Fruit fly (Drosophila melanogaster) whole organism, prepupa: ENCODE data around the gene CG46311.

Experiments used
- Blimp-1 ChIP-seq: fragments of 200-800 bp; sonication (Bioruptor generic); optimal IDR thresholded peaks from 3 replicates; lab custom pipeline; 2017; ENCODE audit warnings: missing biosample characterization, missing genetic modification characterization, mild to moderate bottlenecking, moderate library complexity, missing genetic modification reagents
- CG10669 ChIP-seq: fragments of 200-800 bp; sonication (Bioruptor generic); optimal IDR thresholded peaks from 3 replicates; lab custom pipeline; 2018; ENCODE audit warnings: missing biosample characterization, mild to moderate bottlenecking, missing genetic modification characterization, moderate library complexity
- CG11294 ChIP-seq: fragments of 200-800 bp; sonication (Bioruptor generic); IDR thresholded peaks from 2 replicates; pipeline ENCODE4 v1.3.6; 2022; ENCODE audit warnings: missing biosample characterization, missing genetic modification characterization
- CG11762 ChIP-seq: fragments of 200-800 bp; sonication (Bioruptor generic); optimal IDR thresholded peaks from 3 replicates; lab custom pipeline; 2016; ENCODE audit warnings: missing biosample characterization, missing genetic modification characterization; ENCODE audit not compliant: insufficient read depth
- CG11902 ChIP-seq: fragments of 200-800 bp; sonication (Bioruptor generic); optimal IDR thresholded peaks from 3 replicates; lab custom pipeline; 2016; ENCODE audit warnings: missing biosample characterization, missing genetic modification characterization
- CG15336 ChIP-seq: fragments of 200-800 bp; sonication (Bioruptor generic); IDR thresholded peaks from 2 replicates; pipeline ENCODE4 v1.3.6; 2022; ENCODE audit warnings: missing biosample characterization, missing genetic modification characterization
- CG1621 ChIP-seq: fragments of 200-800 bp; sonication (Bioruptor generic); optimal IDR thresholded peaks from 3 replicates; lab custom pipeline; 2018; ENCODE audit warnings: missing biosample characterization, mild to moderate bottlenecking, missing genetic modification characterization
- CG16779 ChIP-seq: fragments of 200-800 bp; sonication (Bioruptor generic); optimal IDR thresholded peaks from 3 replicates; lab custom pipeline; 2017; ENCODE audit warnings: missing biosample characterization, mild to moderate bottlenecking, missing genetic modification characterization
- CG3032 ChIP-seq: fragments of 200-800 bp; optimal IDR thresholded peaks from 2 replicates; lab custom pipeline; 2019; ENCODE audit warnings: missing biosample characterization, mild to moderate bottlenecking, missing genetic modification characterization, moderate library complexity
- CG31627 ChIP-seq: fragments of 200-800 bp; sonication (Bioruptor generic); optimal IDR thresholded peaks from 3 replicates; lab custom pipeline; 2016; ENCODE audit warnings: missing biosample characterization, missing genetic modification characterization
- CG32006 ChIP-seq: fragments of 200-800 bp; sonication (Bioruptor generic); optimal IDR thresholded peaks from 3 replicates; lab custom pipeline; 2017; ENCODE audit warnings: missing biosample characterization, mild to moderate bottlenecking, missing genetic modification characterization
- CG3919 ChIP-seq: fragments of 200-800 bp; sonication (Bioruptor generic); optimal IDR thresholded peaks from 3 replicates; lab custom pipeline; 2016; ENCODE audit warnings: missing biosample characterization, missing genetic modification characterization
- CG4318 ChIP-seq: fragments of 200-800 bp; sonication (Bioruptor generic); optimal IDR thresholded peaks from 3 replicates; lab custom pipeline; 2017; ENCODE audit warnings: missing biosample characterization, mild to moderate bottlenecking, missing genetic modification characterization
- CG6163 ChIP-seq: fragments of 200-800 bp; sonication (Bioruptor generic); IDR thresholded peaks from 3 replicates; pipeline ENCODE4 v1.3.6; 2022; ENCODE audit warnings: missing biosample characterization, missing genetic modification characterization
- CG6276 ChIP-seq: fragments of 200-800 bp; sonication (Bioruptor generic); optimal IDR thresholded peaks from 2 replicates; lab custom pipeline; 2017; ENCODE audit warnings: missing biosample characterization, mild to moderate bottlenecking, missing genetic modification characterization
- CG6792 ChIP-seq: fragments of 200-800 bp; sonication (Bioruptor generic); optimal IDR thresholded peaks from 3 replicates; lab custom pipeline; 2016; ENCODE audit warnings: missing biosample characterization, missing genetic modification characterization
- CG6808 ChIP-seq: fragments of 200-800 bp; sonication (Bioruptor generic); optimal IDR thresholded peaks from 3 replicates; lab custom pipeline; 2017; ENCODE audit warnings: missing biosample characterization, missing genetic modification characterization, mild to moderate bottlenecking, moderate library complexity, missing genetic modification reagents
- CG6854 ChIP-seq: fragments of 200-800 bp; sonication (Bioruptor generic); optimal IDR thresholded peaks from 2 replicates; lab custom pipeline; 2017; ENCODE audit warnings: missing biosample characterization, mild to moderate bottlenecking, missing genetic modification characterization
- CG7368 ChIP-seq: fragments of 200-800 bp; sonication (Bioruptor generic); optimal IDR thresholded peaks from 3 replicates; lab custom pipeline; 2016; ENCODE audit warnings: missing biosample characterization, missing genetic modification characterization
- CG8119 ChIP-seq: fragments of 200-800 bp; sonication (Bioruptor generic); IDR thresholded peaks from 3 replicates; pipeline ENCODE4 v1.3.6; 2022; ENCODE audit warnings: missing biosample characterization, missing genetic modification characterization
- CG8319 ChIP-seq: fragments of 200-800 bp; sonication (Bioruptor generic); optimal IDR thresholded peaks from 3 replicates; lab custom pipeline; 2016; ENCODE audit warnings: missing biosample characterization, missing genetic modification characterization
- CG8632 ChIP-seq: fragments of 200-800 bp; sonication (Bioruptor generic); optimal IDR thresholded peaks from 3 replicates; lab custom pipeline; 2016; ENCODE audit warnings: missing biosample characterization, missing genetic modification characterization
- CG9139 ChIP-seq: fragments of 200-800 bp; sonication (Bioruptor generic); optimal IDR thresholded peaks from 3 replicates; lab custom pipeline; 2017; ENCODE audit warnings: missing biosample characterization, mild to moderate bottlenecking, missing genetic modification characterization
- Eip75B ChIP-seq: fragments of 200-800 bp; sonication (Bioruptor generic); optimal IDR thresholded peaks from 3 replicates; lab custom pipeline; 2016; ENCODE audit warnings: missing biosample characterization, missing genetic modification characterization
- Eip78C ChIP-seq: fragments of 200-800 bp; sonication (Bioruptor generic); peaks from one replicate; lab custom pipeline; 2016; ENCODE audit warnings: missing biosample characterization, missing genetic modification characterization
- Eip93F ChIP-seq: fragments of 200-800 bp; sonication (Bioruptor generic); optimal IDR thresholded peaks from 2 replicates; lab custom pipeline; 2016; ENCODE audit warnings: missing biosample characterization, mild to moderate bottlenecking, missing genetic modification characterization
- Ets96B ChIP-seq: fragments of 200-800 bp; optimal IDR thresholded peaks from 2 replicates; lab custom pipeline; 2019; ENCODE audit warnings: missing biosample characterization, mild to moderate bottlenecking, missing genetic modification characterization, moderate library complexity
- Gug ChIP-seq: fragments of 200-800 bp; sonication (Bioruptor generic); IDR thresholded peaks from 2 replicates; pipeline ENCODE4 v1.3.6; 2022; ENCODE audit warnings: missing biosample characterization, missing genetic modification characterization
- Hr38 ChIP-seq: sonication (Bioruptor generic); optimal IDR thresholded peaks from 2 replicates; lab custom pipeline; 2016; ENCODE audit warnings: missing biosample characterization, missing genetic modification characterization
- Hr4 ChIP-seq: fragments of 200-800 bp; sonication (Bioruptor generic); optimal IDR thresholded peaks from 3 replicates; lab custom pipeline; 2016; ENCODE audit warnings: missing biosample characterization, missing genetic modification characterization
- Lpt ChIP-seq: fragments of 200-800 bp; sonication (Bioruptor generic); optimal IDR thresholded peaks from 3 replicates; lab custom pipeline; 2016; ENCODE audit warnings: missing biosample characterization, missing genetic modification characterization
- Met ChIP-seq: fragments of 200-800 bp; sonication (Bioruptor generic); optimal IDR thresholded peaks from 3 replicates; lab custom pipeline; 2016; ENCODE audit warnings: missing biosample characterization, missing genetic modification characterization
- Smox ChIP-seq: fragments of 200-800 bp; sonication (Bioruptor generic); optimal IDR thresholded peaks from 3 replicates; lab custom pipeline; 2016; ENCODE audit warnings: missing biosample characterization, missing genetic modification characterization
- Sox14 ChIP-seq: fragments of 200-800 bp; sonication (Bioruptor generic); optimal IDR thresholded peaks from 3 replicates; lab custom pipeline; 2016; ENCODE audit warnings: missing biosample characterization, missing genetic modification characterization
- Sox15 ChIP-seq: fragments of 200-800 bp; sonication (Bioruptor generic); optimal IDR thresholded peaks from 3 replicates; lab custom pipeline; 2016; ENCODE audit warnings: missing biosample characterization, missing genetic modification characterization
- achi ChIP-seq: fragments of 200-800 bp; sonication (Bioruptor generic); optimal IDR thresholded peaks from 3 replicates; lab custom pipeline; 2016; ENCODE audit warnings: missing biosample characterization, missing genetic modification characterization
- acj6 ChIP-seq: fragments of 200-800 bp; sonication (Bioruptor generic); optimal IDR thresholded peaks from 3 replicates; lab custom pipeline; 2016; ENCODE audit warnings: missing biosample characterization, missing genetic modification characterization
- cyc ChIP-seq: fragments of 200-800 bp; sonication (Bioruptor generic); optimal IDR thresholded peaks from 3 replicates; lab custom pipeline; 2016; ENCODE audit warnings: missing biosample characterization, missing genetic modification characterization
- dac ChIP-seq: fragments of 200-800 bp; sonication (Bioruptor generic); optimal IDR thresholded peaks from 2 replicates; lab custom pipeline; 2017; ENCODE audit warnings: missing biosample characterization, mild to moderate bottlenecking, missing genetic modification characterization
- dsx ChIP-seq: fragments of 200-800 bp; optimal IDR thresholded peaks from 3 replicates; lab custom pipeline; 2019; ENCODE audit warnings: missing biosample characterization, mild to moderate bottlenecking, missing genetic modification characterization, moderate library complexity; ENCODE audit not compliant: poor library complexity, severe bottlenecking
- eg ChIP-seq: fragments of 200-800 bp; sonication (Bioruptor generic); IDR thresholded peaks from 3 replicates; pipeline ENCODE4 v1.3.6; 2022; ENCODE audit warnings: missing biosample characterization, missing genetic modification characterization
- esn ChIP-seq: fragments of 200-800 bp; sonication (Bioruptor generic); optimal IDR thresholded peaks from 2 replicates; lab custom pipeline; 2016; ENCODE audit warnings: missing biosample characterization, mild to moderate bottlenecking, missing genetic modification characterization, moderate library complexity
- fd59A ChIP-seq: fragments of 200-800 bp; sonication (Bioruptor generic); optimal IDR thresholded peaks from 2 replicates; lab custom pipeline; 2017; ENCODE audit warnings: missing biosample characterization, mild to moderate bottlenecking, missing genetic modification characterization, missing genetic modification reagents
- fd85E ChIP-seq: fragments of 200-800 bp; sonication (Bioruptor generic); optimal IDR thresholded peaks from 3 replicates; lab custom pipeline; 2016; ENCODE audit warnings: missing biosample characterization, missing genetic modification characterization
- fkh ChIP-seq: fragments of 200-800 bp; sonication (Bioruptor generic); optimal IDR thresholded peaks from 3 replicates; lab custom pipeline; 2017; ENCODE audit warnings: missing biosample characterization, mild to moderate bottlenecking, missing genetic modification characterization, moderate library complexity
- lz ChIP-seq: fragments of 200-800 bp; sonication (Bioruptor generic); optimal IDR thresholded peaks from 3 replicates; lab custom pipeline; 2016; ENCODE audit warnings: missing biosample characterization, missing genetic modification characterization
- net ChIP-seq: fragments of 200-800 bp; sonication (Bioruptor generic); optimal IDR thresholded peaks from 3 replicates; lab custom pipeline; 2016; ENCODE audit warnings: missing biosample characterization, missing genetic modification characterization
- salr ChIP-seq, 2 experiments: fragments of 200-800 bp; sonication (Bioruptor generic); optimal IDR thresholded peaks; 3 replicates each; lab custom pipeline; 2016 to 2018; ENCODE audit warnings: missing biosample characterization in 2 of 2, missing genetic modification characterization in 2 of 2, mild to moderate bottlenecking in 1 of 2
- ss ChIP-seq, 2 experiments: fragments of 200-800 bp; sonication (Bioruptor generic); optimal IDR thresholded peaks; 2 replicates in 1 of 2; 3 replicates in 1 of 2; lab custom pipeline; 2017 to 2018; ENCODE audit warnings: mild to moderate bottlenecking in 2 of 2, missing biosample characterization in 2 of 2, missing genetic modification characterization in 2 of 2, moderate library complexity in 1 of 2
- svp ChIP-seq: fragments of 200-800 bp; sonication (Bioruptor generic); peaks from one replicate; lab custom pipeline; 2016; ENCODE audit warnings: missing biosample characterization, missing genetic modification characterization
- topi ChIP-seq: fragments of 200-800 bp; sonication (Bioruptor generic); optimal IDR thresholded peaks from 3 replicates; lab custom pipeline; 2016; ENCODE audit warnings: missing biosample characterization, missing genetic modification characterization
- vri ChIP-seq: fragments of 200-800 bp; sonication (Bioruptor generic); optimal IDR thresholded peaks from 3 replicates; lab custom pipeline; 2016; ENCODE audit warnings: missing biosample characterization, mild to moderate bottlenecking, missing genetic modification characterization

CG46311 gene

DNA sequence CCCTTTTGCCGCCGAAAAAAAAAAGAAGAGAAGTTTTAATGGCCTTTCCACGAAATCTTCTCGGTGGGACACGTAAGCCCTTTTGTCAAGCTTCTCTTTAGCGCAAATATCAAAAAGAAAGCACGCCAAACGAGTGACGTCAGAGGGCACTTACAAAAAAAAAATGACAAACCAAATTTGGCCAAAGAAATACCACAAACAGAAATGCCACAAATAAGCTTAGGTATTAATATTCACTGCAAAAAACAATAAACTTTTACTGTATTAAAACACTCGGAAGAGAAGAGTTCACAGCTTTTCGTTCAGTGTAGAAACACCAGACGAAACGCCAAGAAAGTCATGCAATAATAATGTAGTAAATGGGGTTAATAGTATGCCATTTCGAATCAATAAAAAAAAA, 4.5 kb downstream of the CG46311 start:
- TF ChIP-seq acj6 (GFP tag; lab: Kevin White, UChicago) (peak; percentile 64), Sox14 (GFP tag; lab: Kevin White, UChicago) (peak; percentile 31), Eip78C (GFP tag; lab: Kevin White, UChicago) (peak; percentile 92), CG11294 (GFP tag; lab: Robert Waterston, UW) (0 out of 2 replicates have a peak, but pooled peaks have one; percentile 18), CG6163 (peak; percentile 82), CG7368 (GFP tag; lab: Kevin White, UChicago) (peak; percentile 56), net (peak; percentile 12), CG1621 (tag; lab: Kevin White, UChicago) (no peak), CG4318 (no peak), Smox (GFP tag; lab: Kevin White, UChicago) (peak; percentile 52), achi (GFP tag; lab: Kevin White, UChicago) (peak; percentile 52), salr (GFP tag; optimal IDR thresholded peaks at IDR 0.05; lab: Kevin White, UChicago) (no peak), fd85E (GFP tag; lab: Kevin White, UChicago) (no peak), Blimp-1 (GFP tag; lab: Kevin White, UChicago) (no peak), fd59A (no peak), eg (GFP tag; lab: Robert Waterston, UW) (peak; percentile 21; the same call in 1 of the 3 replicates), CG16779 (tag; lab: Kevin White, UChicago) (no peak), CG6276 (GFP tag; lab: Kevin White, UChicago) (no peak), Gug (GFP tag; lab: Robert Waterston, UW) (no peak), topi (peak; percentile 74), CG9139 (GFP tag; lab: Kevin White, UChicago) (no peak), ss (GFP tag; optimal IDR thresholded peaks at IDR 0.05; lab: Kevin White, UChicago) (peak in 1 of 2 experiments; percentile 12), dsx (GFP tag; lab: Kevin White, UChicago) (no peak), CG3032 (tag; lab: Kevin White, UChicago) (no peak), esn (GFP tag; lab: Kevin White, UChicago) (peak; percentile 69), CG8632 (GFP tag; lab: Kevin White, UChicago) (peak; percentile 49), Sox15 (GFP tag; lab: Kevin White, UChicago) (peak; percentile 22), cyc (GFP tag; lab: Kevin White, UChicago) (peak; percentile 59), CG6808 (GFP tag; lab: Kevin White, UChicago) (no peak), CG6854 (no peak), Hr4 (GFP tag; lab: Kevin White, UChicago) (peak; percentile 47), fkh (GFP tag; lab: Kevin White, UChicago) (no peak), lz (GFP tag; lab: Kevin White, UChicago) (peak; percentile 67), dac (GFP tag; lab: Kevin White, UChicago) (no peak), CG11902 (peak; percentile 46), CG10669 (GFP tag; lab: Kevin White, UChicago) (peak; percentile 40), CG6792 (peak; percentile 38), CG3919 (GFP tag; lab: Kevin White, UChicago) (peak; percentile 55), Ets96B (tag; lab: Kevin White, UChicago) (no peak), Hr38 (GFP tag; lab: Kevin White, UChicago) (no peak), svp (peak; percentile 75), CG15336 (GFP tag; lab: Robert Waterston, UW) (peak; percentile 45; the same call in 1 of the 2 replicates), Met (GFP tag; lab: Kevin White, UChicago) (peak; percentile 75), Eip75B (GFP tag; lab: Kevin White, UChicago) (peak; percentile 52), CG8319 (GFP tag; lab: Kevin White, UChicago) (peak; percentile 14), CG31627 (GFP tag; lab: Kevin White, UChicago) (peak; percentile 61), Eip93F (no peak), CG8119 (peak; percentile 42; the same call in 1 of the 3 replicates), vri (GFP tag; lab: Kevin White, UChicago) (peak; percentile 5), CG11762 (GFP tag; lab: Kevin White, UChicago) (no peak), CG32006 (GFP tag; lab: Kevin White, UChicago) (peak; percentile 32), Lpt (GFP tag; lab: Kevin White, UChicago) (no peak)
